Worm (Caenorhabditis elegans): ENCODE data around the gene pid-1.

The pid-1 gene

DNA sequence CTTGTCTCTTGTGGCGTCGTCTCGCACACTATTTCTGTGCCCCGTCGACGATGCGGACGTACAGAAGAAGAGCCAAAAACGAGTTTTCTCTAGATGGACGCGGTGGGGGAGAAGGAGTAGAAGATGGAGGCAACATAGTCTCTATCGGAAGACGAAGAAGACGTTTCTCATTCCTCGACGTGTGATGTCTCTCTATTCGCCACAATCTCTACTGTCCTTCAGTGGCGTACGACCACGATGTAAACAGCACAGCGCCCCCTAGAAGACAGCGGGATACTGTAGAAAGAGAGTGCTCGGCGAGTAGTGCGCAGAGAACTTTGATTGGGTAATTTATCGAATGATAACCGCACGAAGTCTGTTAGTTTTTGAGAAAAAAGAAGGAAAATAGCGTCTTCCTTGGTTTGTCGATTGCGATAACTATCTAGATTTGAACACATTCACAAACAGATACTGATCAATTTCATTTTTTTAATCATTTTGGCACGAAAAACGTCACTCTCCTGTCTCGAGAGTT, 10.8 kb downstream of the pid-1 start:
- TF ChIP-seq vab-7 (GFP tag; IDR thresholded peaks at IDR 0.05) (no peak), tra-1 (GFP tag; IDR thresholded peaks at IDR 0.05) (no peak), dmd-9 (GFP tag; IDR thresholded peaks at IDR 0.05) (no peak), nhr-28 (tag; optimal IDR thresholded peaks at IDR 0.05) (peak; percentile 50), hlh-11 (tag; optimal IDR thresholded peaks at IDR 0.05) (peak; percentile 16), mxl-3 (GFP tag; optimal IDR thresholded peaks at IDR 0.05) (peak; percentile 6), spr-3 (GFP tag; optimal IDR thresholded peaks at IDR 0.05) (no peak)

DNA sequence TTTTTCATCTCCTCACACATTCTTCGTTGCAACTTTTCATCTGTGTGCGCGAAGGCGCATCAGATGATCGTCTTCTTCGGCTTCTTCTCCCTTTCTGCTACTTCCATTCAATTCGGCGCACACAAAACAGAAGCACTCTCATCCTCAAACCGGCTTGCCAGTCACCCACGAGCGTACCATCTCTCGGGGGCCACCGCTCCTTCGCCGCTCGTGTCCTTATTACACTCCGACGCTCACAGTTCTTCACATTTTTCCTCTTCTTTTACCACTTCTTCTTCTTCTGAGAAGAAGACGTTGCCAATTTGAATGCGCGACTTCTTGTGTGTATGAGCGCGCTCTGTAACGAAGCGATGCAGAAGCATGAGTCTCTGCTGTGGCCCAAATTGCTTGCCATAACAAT, 11.8 kb downstream of the pid-1 start:
- TF ChIP-seq hlh-11 (tag; optimal IDR thresholded peaks at IDR 0.05) (peak; percentile 5), D1046.2 (GFP tag; IDR thresholded peaks at IDR 0.05) (no peak), aha-1 (tag) (peak; percentile 68)

DNA sequence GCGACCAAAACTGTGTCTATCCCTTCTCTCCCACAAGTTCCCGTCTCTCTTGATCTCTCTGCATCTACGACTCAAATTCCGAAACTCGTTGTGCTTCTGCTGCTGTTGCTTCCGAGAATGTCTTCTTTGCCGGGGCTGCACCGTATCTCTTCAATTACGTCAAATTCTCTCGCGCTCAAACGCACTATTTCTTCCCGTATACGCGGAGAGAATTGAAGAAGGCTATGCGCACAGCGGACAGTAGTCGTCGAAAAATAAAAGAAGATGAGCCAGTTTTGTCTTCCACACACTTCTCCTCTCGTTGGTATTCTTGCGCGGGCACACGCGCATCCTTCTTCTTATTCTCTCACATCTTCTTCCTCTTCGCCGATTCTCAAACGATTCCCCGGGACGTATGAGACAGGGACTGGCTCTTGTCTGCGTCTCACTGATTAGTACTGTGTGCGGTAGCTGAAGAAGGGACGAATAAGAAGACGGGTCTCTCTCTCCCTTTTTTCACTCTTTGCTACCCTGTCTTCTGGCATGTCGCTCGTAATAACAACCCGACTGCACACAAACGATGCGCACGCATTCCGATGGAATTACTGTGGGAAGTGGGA, 13.9 kb downstream of the pid-1 start:
- no peak for TF ChIP-seq hlh-30 (tag; optimal IDR thresholded peaks at IDR 0.05; ENCODE audit: insufficient read depth)
- TF ChIP-seq mes-2 (tag; optimal IDR thresholded peaks at IDR 0.05; ENCODE audit: poor library complexity, severe bottlenecking), result peak; percentile 19
- TF ChIP-seq mxl-3 (GFP tag; optimal IDR thresholded peaks at IDR 0.05), result peak; percentile 5
- no peak for TF ChIP-seq ceh-20 (GFP tag; IDR thresholded peaks at IDR 0.05)
- TF ChIP-seq ZK337.2 (GFP tag; IDR thresholded peaks at IDR 0.05), result no peak
- no peak for TF ChIP-seq ces-1 (GFP tag; optimal IDR thresholded peaks at IDR 0.05)
- no peak for TF ChIP-seq hif-1 (tag; optimal IDR thresholded peaks at IDR 0.05)
- TF ChIP-seq mdl-1 (tag; optimal IDR thresholded peaks at IDR 0.05), result peak in 1 of 2 experiments; percentile 31
- TF ChIP-seq F44E2.7 (GFP tag; IDR thresholded peaks at IDR 0.05), result no peak
- no peak for TF ChIP-seq php-3 (GFP tag; IDR thresholded peaks at IDR 0.05)
- TF ChIP-seq skn-1 (tag; optimal IDR thresholded peaks at IDR 0.05), result no peak
- TF ChIP-seq F37D6.2 (tag; optimal IDR thresholded peaks at IDR 0.05), result no peak
- TF ChIP-seq unc-62 (GFP tag; optimal IDR thresholded peaks at IDR 0.05 in 1 of 2), result peak in 1 of 2 experiments; percentile 17
- TF ChIP-seq unc-62 (tag; optimal IDR thresholded peaks at IDR 0.05), result no peak
- TF ChIP-seq tra-1 (GFP tag; IDR thresholded peaks at IDR 0.05), result no peak
- TF ChIP-seq aha-1 (tag), result peak; percentile 59
- no peak for TF ChIP-seq mdt-29 (GFP tag; IDR thresholded peaks at IDR 0.05)
- no peak for TF ChIP-seq spr-3 (GFP tag; optimal IDR thresholded peaks at IDR 0.05)
- TF ChIP-seq lin-38 (GFP tag; IDR thresholded peaks at IDR 0.05), result no peak
- no peak for TF ChIP-seq F49E8.2 (tag; optimal IDR thresholded peaks at IDR 0.05; ENCODE audit: borderline replicate concordance)

DNA sequence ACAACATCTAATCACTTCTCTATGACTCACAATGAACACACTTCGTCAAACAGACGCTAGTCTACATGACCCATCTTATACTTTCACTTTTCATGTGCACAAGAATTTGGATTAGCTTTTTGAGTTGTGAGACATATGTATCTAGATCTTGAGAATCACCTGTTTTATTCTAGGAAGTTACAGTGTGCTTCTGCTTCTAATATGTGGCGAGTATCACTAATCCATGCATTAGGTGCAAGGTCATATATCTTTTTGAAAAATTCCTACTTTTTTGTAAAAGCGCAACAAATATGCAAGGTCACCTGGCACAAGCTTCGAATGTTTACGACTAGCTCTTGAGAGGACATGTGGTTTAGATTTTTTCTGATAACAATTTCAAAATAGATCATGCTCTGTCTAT, 14.6 kb downstream of the pid-1 start:
- TF ChIP-seq unc-62 (GFP tag; optimal IDR thresholded peaks at IDR 0.05 in 1 of 2) (peak in 1 of 2 experiments; percentile 92), unc-62 (tag; optimal IDR thresholded peaks at IDR 0.05) (no peak), ctbp-1 (GFP tag; IDR thresholded peaks at IDR 0.05) (no peak), Y105C5A.15 (GFP tag; IDR thresholded peaks at IDR 0.05) (no peak), daf-19 (GFP tag; conservative IDR thresholded peaks at IDR 0.05) (no peak), ztf-7 (tag; optimal IDR thresholded peaks at IDR 0.05) (no peak)

DNA sequence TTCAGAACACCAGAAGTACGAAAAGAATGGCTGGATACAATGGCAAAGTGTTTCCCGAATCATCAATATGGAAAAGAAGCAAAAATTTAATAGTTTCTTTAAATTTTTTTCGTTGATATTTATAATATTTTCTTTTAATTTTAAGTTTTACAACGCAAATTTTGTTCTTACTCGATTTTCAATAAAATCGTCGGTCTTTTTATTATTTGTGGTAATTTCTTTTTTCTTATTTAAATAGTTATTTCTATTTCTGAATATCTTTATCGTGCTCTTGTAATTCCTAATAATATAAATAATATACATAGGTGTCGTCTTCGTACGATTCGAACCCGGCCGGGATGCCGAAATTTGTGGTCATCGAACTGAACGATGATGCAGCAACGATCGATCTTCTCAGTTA, 18.7 kb downstream of the pid-1 start, which contains the start of gene lir-1:
Gene lir-1, plus strand, starts transcription at position 301 of the 400 bp plus-strand sequence.
- TF ChIP-seq Y105C5A.15 (GFP tag; IDR thresholded peaks at IDR 0.05) (no peak), arid-1 (GFP tag; conservative IDR thresholded peaks at IDR 0.05) (no peak)

DNA sequence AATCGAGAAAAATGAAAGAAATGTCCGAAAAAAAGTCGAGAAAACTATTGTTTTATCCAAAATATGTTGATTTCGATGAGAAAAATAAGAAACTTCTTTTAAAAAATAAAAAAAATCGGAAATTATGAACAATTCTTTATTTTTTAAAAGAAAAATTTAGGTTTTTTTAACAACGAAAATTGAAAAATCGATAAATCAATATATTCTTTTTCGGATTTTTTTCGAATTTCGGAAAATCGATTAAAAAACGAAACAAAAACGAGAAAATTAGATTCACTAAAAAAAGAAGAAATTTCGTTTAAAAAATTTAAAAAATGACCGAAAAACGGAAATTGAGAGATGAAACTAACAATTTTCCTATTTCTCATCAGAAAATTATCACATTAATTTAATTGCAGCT, 20.3 kb downstream of the pid-1 start:
- no peak for TF ChIP-seq ceh-62 (tag; optimal IDR thresholded peaks at IDR 0.05)
- TF ChIP-seq ceh-28 (tag; optimal IDR thresholded peaks at IDR 0.05), result peak; percentile 80
- no peak for TF ChIP-seq fkh-10 (GFP tag; optimal IDR thresholded peaks at IDR 0.05)
- TF ChIP-seq mdt-29 (GFP tag; IDR thresholded peaks at IDR 0.05), result no peak
- TF ChIP-seq nhr-102 (tag; optimal IDR thresholded peaks at IDR 0.05), result no peak
- TF ChIP-seq cey-2 (tag; optimal IDR thresholded peaks at IDR 0.05; ENCODE audit: borderline replicate concordance, insufficient read depth), result no peak
- TF ChIP-seq rbr-2 (tag; optimal IDR thresholded peaks at IDR 0.05), result no peak
